Worm (Caenorhabditis elegans): ENCODE measurements around the gene cpg-8.

cpg-8 gene

DNA sequence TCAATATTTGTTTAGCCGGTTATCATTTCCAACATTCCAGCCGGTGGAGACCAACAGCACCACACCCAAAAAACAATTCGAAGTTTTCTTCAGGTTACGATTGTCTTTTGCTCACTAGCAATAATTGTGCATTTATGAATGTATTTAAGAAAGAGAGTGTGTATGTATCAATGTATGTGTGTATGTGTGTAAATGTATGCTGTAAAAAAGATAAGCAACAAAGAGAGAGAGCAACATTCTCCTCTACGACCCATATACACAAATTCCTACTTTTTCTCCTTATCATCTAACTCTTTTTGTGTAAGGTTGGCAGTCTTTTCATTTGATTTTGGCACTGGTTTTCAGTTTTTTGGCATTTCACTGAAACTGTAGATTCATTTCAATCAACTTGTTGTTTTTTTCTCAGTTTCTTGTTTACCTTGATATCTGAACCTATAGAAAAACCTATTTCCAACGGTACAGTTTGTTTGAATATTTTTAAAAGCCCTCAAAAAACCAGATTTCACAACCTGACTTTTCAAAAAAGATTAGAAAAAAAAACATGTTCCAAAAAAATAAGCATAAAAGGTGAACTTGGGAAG lies 28.7 kb upstream of the cpg-8 start:
- TF ChIP-seq sma-9 (GFP tag; optimal IDR thresholded peaks at IDR 0.05) (peak; percentile 5), sma-9 (tag; optimal IDR thresholded peaks at IDR 0.05) (no peak), crh-2 (tag; optimal IDR thresholded peaks at IDR 0.05) (peak; percentile 50), fos-1 (tag; optimal IDR thresholded peaks at IDR 0.05) (peak; percentile 91), lsy-2 (tag; optimal IDR thresholded peaks at IDR 0.05) (no peak), nhr-21 (tag; optimal IDR thresholded peaks at IDR 0.05) (no peak), gmeb-1 (tag; optimal IDR thresholded peaks at IDR 0.05) (peak; percentile 12)

ce11 chrV:4719965-4720364 lies 27.7 kb upstream of the cpg-8 start, which contains the start of gene prx-6:
TSS of gene prx-6 (minus strand) at chrV:4720093.
- no peak for TF ChIP-seq ztf-4 (tag; optimal IDR thresholded peaks at IDR 0.05)
- no peak for TF ChIP-seq nhr-23 (tag; optimal IDR thresholded peaks at IDR 0.05)
- TF ChIP-seq mab-5 (tag; optimal IDR thresholded peaks at IDR 0.05), result no peak
- TF ChIP-seq zag-1 (tag; optimal IDR thresholded peaks at IDR 0.05), result no peak
- no peak for TF ChIP-seq aly-2 (tag; optimal IDR thresholded peaks at IDR 0.05)
- TF ChIP-seq fos-1 (tag; optimal IDR thresholded peaks at IDR 0.05), result peak; percentile 41
- TF ChIP-seq lin-11 (tag; optimal IDR thresholded peaks at IDR 0.05), result no peak
- no peak for TF ChIP-seq elt-3 (tag; optimal IDR thresholded peaks at IDR 0.05)
- TF ChIP-seq egl-27 (tag; optimal IDR thresholded peaks at IDR 0.05), result no peak
- TF ChIP-seq nhr-25 (tag; optimal IDR thresholded peaks at IDR 0.05), result no peak
- no peak for TF ChIP-seq sma-9 (GFP tag; optimal IDR thresholded peaks at IDR 0.05)
- TF ChIP-seq sma-9 (tag; optimal IDR thresholded peaks at IDR 0.05), result no peak
- TF ChIP-seq elt-1 (tag; optimal IDR thresholded peaks at IDR 0.05), result no peak
- peak; percentile 6 for TF ChIP-seq gmeb-1 (tag; optimal IDR thresholded peaks at IDR 0.05)
- no peak for TF ChIP-seq sma-3 (GFP tag; optimal IDR thresholded peaks at IDR 0.05)
- TF ChIP-seq R02D3.7 (tag; optimal IDR thresholded peaks at IDR 0.05), result no peak
- TF ChIP-seq crh-2 (tag; optimal IDR thresholded peaks at IDR 0.05), result peak; percentile 66

DNA sequence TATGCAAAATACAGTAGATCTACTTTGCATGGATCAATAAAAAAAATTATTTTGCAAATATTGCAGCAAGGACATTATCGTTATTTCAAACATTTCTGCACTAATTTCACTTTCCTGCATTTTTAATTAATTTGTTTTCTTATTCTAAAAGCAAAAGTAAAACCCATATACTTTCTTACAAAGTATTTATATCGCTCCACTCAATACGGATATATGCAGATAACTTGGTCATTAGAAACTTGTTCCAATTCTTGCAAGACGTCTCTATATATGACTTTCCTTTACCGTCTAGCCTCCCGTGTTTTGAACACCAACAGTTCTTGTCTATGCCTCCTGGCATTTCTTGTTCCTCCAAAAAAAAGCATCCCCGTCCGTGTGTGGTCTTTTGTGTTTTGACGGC lies 18.2 kb upstream of the cpg-8 start, which contains the start of gene oac-24:
oac-24 (plus strand) TSS at position 301 of the 400 bp plus-strand sequence.
- TF ChIP-seq nhr-237 (tag; optimal IDR thresholded peaks at IDR 0.05), result no peak
- TF ChIP-seq snpc-4 (tag; optimal IDR thresholded peaks at IDR 0.05), result no peak
- TF ChIP-seq egl-27 (tag; optimal IDR thresholded peaks at IDR 0.05), result no peak
- TF ChIP-seq gmeb-1 (tag; optimal IDR thresholded peaks at IDR 0.05), result no peak
- TF ChIP-seq unc-55 (GFP tag; optimal IDR thresholded peaks at IDR 0.05), result no peak

DNA sequence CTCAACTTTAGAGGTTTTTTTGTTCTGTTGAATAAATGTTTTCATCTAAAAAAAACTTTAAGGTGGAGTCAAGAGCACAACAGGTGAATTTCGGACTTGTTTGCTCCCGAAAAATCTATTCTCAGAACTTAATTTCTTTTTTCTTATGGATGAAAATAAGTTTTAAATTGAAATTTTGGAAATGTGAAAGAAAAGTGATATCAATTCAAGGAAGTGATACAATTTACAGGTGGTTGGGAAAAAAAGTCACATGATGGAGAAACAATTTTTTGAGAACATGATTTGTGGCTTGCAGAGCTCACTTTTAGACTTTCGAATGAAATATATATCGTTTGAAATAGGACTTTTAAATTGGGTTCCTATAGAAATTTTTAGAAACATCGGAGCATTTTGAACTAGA lies 15.4 kb upstream of the cpg-8 start:
- no peak for TF ChIP-seq nhr-6 (tag; optimal IDR thresholded peaks at IDR 0.05)
- TF ChIP-seq skn-1 (tag; optimal IDR thresholded peaks at IDR 0.05), result no peak
- TF ChIP-seq elt-1 (tag; optimal IDR thresholded peaks at IDR 0.05), result no peak
- TF ChIP-seq aly-2 (tag; optimal IDR thresholded peaks at IDR 0.05), result no peak
- no peak for TF ChIP-seq nhr-10 (tag; optimal IDR thresholded peaks at IDR 0.05)
- TF ChIP-seq ztf-1 (GFP tag; conservative IDR thresholded peaks at IDR 0.05), result no peak
- no peak for TF ChIP-seq alr-1 (tag; optimal IDR thresholded peaks at IDR 0.05)
- no peak for TF ChIP-seq ceh-82 (tag; optimal IDR thresholded peaks at IDR 0.05)
- no peak for TF ChIP-seq ZK546.5 (tag; optimal IDR thresholded peaks at IDR 0.05)
- TF ChIP-seq F13H6.1 (tag; optimal IDR thresholded peaks at IDR 0.05), result no peak
- no peak for TF ChIP-seq zag-1 (tag; optimal IDR thresholded peaks at IDR 0.05)
- no peak for TF ChIP-seq lsy-2 (tag; optimal IDR thresholded peaks at IDR 0.05)
- TF ChIP-seq ceh-16 (tag; optimal IDR thresholded peaks at IDR 0.05), result no peak
- no peak for TF ChIP-seq blmp-1 (tag; optimal IDR thresholded peaks at IDR 0.05; ENCODE audit: insufficient read depth)
- no peak for TF ChIP-seq dmd-4 (tag; optimal IDR thresholded peaks at IDR 0.05)
- no peak for TF ChIP-seq sma-9 (GFP tag; optimal IDR thresholded peaks at IDR 0.05)
- no peak for TF ChIP-seq sma-9 (tag; optimal IDR thresholded peaks at IDR 0.05)
- TF ChIP-seq unc-62 (GFP tag; optimal IDR thresholded peaks at IDR 0.05), result no peak
- no peak for TF ChIP-seq gmeb-1 (tag; optimal IDR thresholded peaks at IDR 0.05)
- TF ChIP-seq nhr-129 (tag; optimal IDR thresholded peaks at IDR 0.05), result no peak

DNA sequence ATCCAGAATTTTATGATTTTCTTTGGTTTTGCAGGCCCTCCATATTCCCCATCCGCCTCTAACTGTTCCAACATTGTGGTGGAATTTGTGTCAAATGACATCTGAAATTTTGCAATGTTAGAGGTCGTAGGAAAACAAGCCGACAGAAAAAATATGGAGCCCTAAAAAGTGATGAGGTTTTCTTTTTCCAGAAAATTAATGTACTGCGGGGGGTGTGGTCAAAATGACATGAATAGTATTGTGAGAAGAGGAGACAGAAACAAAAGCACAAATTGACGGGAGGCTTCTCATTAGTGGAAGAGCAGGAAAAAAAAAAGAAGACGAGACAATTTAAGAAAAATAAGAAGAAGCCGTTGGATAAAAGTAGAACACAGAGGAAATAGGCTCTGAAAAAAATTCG lies 8.0 kb upstream of the cpg-8 start, which contains the start of gene ZC266.1:
ZC266.1 (minus strand) TSS at position 101 of the 400 bp plus-strand sequence.
- TF ChIP-seq unc-39 (tag; optimal IDR thresholded peaks at IDR 0.05), result no peak
- no peak for TF ChIP-seq ztf-11 (tag; optimal IDR thresholded peaks at IDR 0.05)
- no peak for TF ChIP-seq dmd-4 (tag; optimal IDR thresholded peaks at IDR 0.05)
- no peak for TF ChIP-seq nhr-10 (tag; optimal IDR thresholded peaks at IDR 0.05)
